3 worm cellular contexts compared by ENCODE assay signal in genomic region chrX:9014451-9014850, ce11.
TF ChIP-seq lines count a peak whose summit lies in the region.

No protein-coding gene starts in this region.

TF ChIP-seq in whole organism, L1 larva, 84 proteins besides CTCF, POLR2A, EP300 and RAD21:
- TF ChIP-seq ceh-63 (GFP tag; optimal IDR thresholded peaks at IDR 0.05; lab: Kevin White, UChicago) (no peak), zag-1 (tag; optimal IDR thresholded peaks at IDR 0.05; lab: Kevin White, UChicago) (no peak), C16A3.4 (tag; optimal IDR thresholded peaks at IDR 0.05; lab: Kevin White, UChicago) (no peak), mef-2 (tag; optimal IDR thresholded peaks at IDR 0.05; lab: Kevin White, UChicago) (no peak), lin-14 (GFP tag; optimal IDR thresholded peaks at IDR 0.05; lab: Kevin White, UChicago) (peak; percentile 13), unc-30 (tag; optimal IDR thresholded peaks at IDR 0.05; lab: Kevin White, UChicago) (no peak), nhr-11 (tag; optimal IDR thresholded peaks at IDR 0.05; lab: Kevin White, UChicago) (no peak), nhr-77 (tag; optimal IDR thresholded peaks at IDR 0.05; lab: Kevin White, UChicago) (no peak), fkh-10 (GFP tag; optimal IDR thresholded peaks at IDR 0.05; lab: Kevin White, UChicago) (peak; percentile 54), lin-35 (GFP tag; optimal IDR thresholded peaks at IDR 0.05; lab: Kevin White, UChicago) (no peak), isw-1 (GFP tag; IDR thresholded peaks at IDR 0.05; lab: Robert Waterston, UW) (no peak), nhr-47 (tag; optimal IDR thresholded peaks at IDR 0.05; lab: Kevin White, UChicago) (no peak), nhr-85 (tag; lab: Kevin White, UChicago) (no peak), ama-1 (optimal IDR thresholded peaks at IDR 0.05; lab: Kevin White, UChicago) (no peak)

TF ChIP-seq in whole organism, L3 larva, 47 proteins besides CTCF, POLR2A, EP300 and RAD21:
- TF ChIP-seq fkh-10 (GFP tag; optimal IDR thresholded peaks at IDR 0.05; lab: Kevin White, UChicago) = peak; percentile 35
- no peak for TF ChIP-seq nhr-12 (tag; optimal IDR thresholded peaks at IDR 0.05; lab: Kevin White, UChicago)

TF ChIP-seq in whole organism, L4 larva, 104 proteins besides CTCF, POLR2A, EP300 and RAD21:
- TF ChIP-seq mdl-1 (tag; optimal IDR thresholded peaks at IDR 0.05; lab: Kevin White, UChicago) (no peak), lim-7 (GFP tag; IDR thresholded peaks at IDR 0.05; lab: Robert Waterston, UW) (no peak), nhr-111 (GFP tag; optimal IDR thresholded peaks at IDR 0.05; lab: Kevin White, UChicago) (no peak), madf-5 (GFP tag; IDR thresholded peaks at IDR 0.05; lab: Robert Waterston, UW) (no peak), fkh-10 (GFP tag; optimal IDR thresholded peaks at IDR 0.05; lab: Kevin White, UChicago) (peak; percentile 81)

Comparison
In these comparisons a context has a peak if more than half of its experiments do, and no peak if none do; other contexts are left out.
1. Of the 29 proteins assayed by ChIP-seq in both whole organism, L4 larva and whole organism, L1 larva: peak only in whole organism, L4 larva: none; only in whole organism, L1 larva: none; in both: fkh-10; in neither: 28.